Worm (Caenorhabditis elegans) whole organism, L4 larva: ENCODE data around the gene F53F1.4.

Experiments used
- F26F4.8 ChIP-seq: fragments of 200-800 bp; sonication (Bioruptor generic); conservative IDR thresholded peaks from 2 replicates; pipeline ENCODE4 v1.3.6; 2022; ENCODE audit warnings: missing genetic modification characterization, missing compliant biosample characterization
- F37D6.2 ChIP-seq: sonication (generic microtip); optimal IDR thresholded peaks from 2 replicates; lab custom pipeline; 2016; ENCODE audit warnings: mild to moderate bottlenecking, missing genetic modification characterization, missing compliant biosample characterization
- T20F7.1 ChIP-seq: fragments of 200-800 bp; sonication (Bioruptor generic); optimal IDR thresholded peaks from 2 replicates; lab custom pipeline; 2018; ENCODE audit warnings: mild to moderate bottlenecking, missing genetic modification characterization, missing compliant biosample characterization
- Y48G9A.11 ChIP-seq: fragments of 200-800 bp; sonication (Bioruptor generic); IDR thresholded peaks from 2 replicates; pipeline ENCODE4 v1.3.6; 2022; ENCODE audit warnings: missing genetic modification reagents, missing genetic modification characterization, missing compliant biosample characterization
- aha-1 ChIP-seq: fragments of 150-350 bp; peaks from one replicate; lab custom pipeline; 2014; ENCODE audit warnings: missing biosample characterization, missing genetic modification characterization
- aly-2 ChIP-seq: sonication (generic microtip); optimal IDR thresholded peaks from 2 replicates; lab custom pipeline; 2018; ENCODE audit warnings: missing biosample characterization, missing genetic modification characterization
- arid-1 ChIP-seq: fragments of 200-800 bp; sonication (Bioruptor generic); conservative IDR thresholded peaks from 2 replicates; pipeline ENCODE4 v1.3.6; 2022; ENCODE audit warnings: missing genetic modification reagents, missing genetic modification characterization, missing compliant biosample characterization
- ces-1 ChIP-seq: fragments of 150-350 bp; sonication (generic microtip); optimal IDR thresholded peaks from 4 replicates; lab custom pipeline; 2014; ENCODE audit warnings: missing biosample characterization, missing genetic modification reagents, missing genetic modification characterization
- daf-19 ChIP-seq: fragments of 200-800 bp; sonication (Bioruptor generic); conservative IDR thresholded peaks from 2 replicates; pipeline ENCODE4 v1.3.6; 2022; ENCODE audit warnings: missing genetic modification characterization, missing compliant biosample characterization
- dmd-8 ChIP-seq: fragments of 200-800 bp; sonication (Bioruptor generic); IDR thresholded peaks from 2 replicates; pipeline ENCODE4 v1.3.6; 2022; ENCODE audit warnings: missing genetic modification characterization, missing compliant biosample characterization
- dmd-9 ChIP-seq: fragments of 200-800 bp; sonication (Bioruptor generic); IDR thresholded peaks from 2 replicates; pipeline ENCODE4 v1.3.6; 2022; ENCODE audit warnings: missing genetic modification reagents, missing genetic modification characterization, missing compliant biosample characterization
- dve-1 ChIP-seq: sonication (generic microtip); optimal IDR thresholded peaks from 2 replicates; lab custom pipeline; 2017; ENCODE audit warnings: antibody characterized with exemption, mild to moderate bottlenecking, missing genetic modification characterization, missing compliant biosample characterization; ENCODE audit not compliant: insufficient read depth
- fkh-10 ChIP-seq: fragments of 150-350 bp; optimal IDR thresholded peaks from 2 replicates; lab custom pipeline; 2014; ENCODE audit warnings: missing biosample characterization, missing genetic modification reagents, missing genetic modification characterization
- gei-8 ChIP-seq: fragments of 200-800 bp; sonication (Bioruptor generic); optimal IDR thresholded peaks from 2 replicates; lab custom pipeline; 2018; ENCODE audit warnings: mild to moderate bottlenecking, missing genetic modification characterization, missing compliant biosample characterization
- hif-1 ChIP-seq, 2 experiments: sonication (generic microtip); optimal IDR thresholded peaks; 2 replicates each; lab custom pipeline; 2016 to 2017; ENCODE audit warnings: missing compliant biosample characterization in 2 of 2, missing genetic modification characterization in 2 of 2, missing genetic modification reagents in 2 of 2, missing genotype in 2 of 2, mild to moderate bottlenecking in 1 of 2
- hlh-11 ChIP-seq: fragments of 200-800 bp; sonication (Bioruptor generic); optimal IDR thresholded peaks from 2 replicates; lab custom pipeline; 2018; ENCODE audit warnings: mild to moderate bottlenecking, missing genetic modification characterization, missing compliant biosample characterization
- hlh-30 ChIP-seq: sonication (generic microtip); optimal IDR thresholded peaks from 2 replicates; lab custom pipeline; 2017; ENCODE audit warnings: antibody characterized with exemption, mild to moderate bottlenecking, missing genetic modification characterization, missing compliant biosample characterization; ENCODE audit not compliant: insufficient read depth
- hmg-1.1 ChIP-seq: fragments of 200-800 bp; sonication (Bioruptor generic); IDR thresholded peaks from 2 replicates; pipeline ENCODE4 v1.3.6; 2022; ENCODE audit warnings: missing genetic modification reagents, missing genetic modification characterization, missing compliant biosample characterization
- jun-1 ChIP-seq: fragments of 150-350 bp; optimal IDR thresholded peaks from 2 replicates; lab custom pipeline; 2014; ENCODE audit warnings: missing biosample characterization, missing genetic modification reagents, missing genetic modification characterization
- lin-15B ChIP-seq: fragments of 150-350 bp; sonication (generic microtip); optimal IDR thresholded peaks from 3 replicates; lab custom pipeline; 2014; ENCODE audit warnings: missing biosample characterization, missing genetic modification characterization
- lsy-2 ChIP-seq, 2 experiments: fragments of 150-350 bp in 1 of 2; sonication (generic microtip) in 1 of 2; optimal IDR thresholded peaks; 2 replicates each; lab custom pipeline; 2014 to 2017; ENCODE audit warnings: missing biosample characterization in 2 of 2, missing genetic modification characterization in 2 of 2
- madf-9 ChIP-seq: fragments of 200-800 bp; sonication (Bioruptor generic); conservative IDR thresholded peaks from 2 replicates; pipeline ENCODE4 v1.3.6; 2022; ENCODE audit warnings: missing genetic modification reagents, missing genetic modification characterization, missing compliant biosample characterization
- mes-2 ChIP-seq: sonication (generic microtip); optimal IDR thresholded peaks from 2 replicates; lab custom pipeline; 2016; ENCODE audit warnings: missing genotype, mild to moderate bottlenecking, missing genetic modification characterization, missing compliant biosample characterization; ENCODE audit not compliant: poor library complexity, severe bottlenecking
- mxl-2 ChIP-seq: fragments of 200-800 bp; sonication (Bioruptor generic); conservative IDR thresholded peaks from 2 replicates; pipeline ENCODE4 v1.3.6; 2022; ENCODE audit warnings: missing genetic modification reagents, missing genetic modification characterization, missing compliant biosample characterization
- mxl-3 ChIP-seq: fragments of 200-800 bp; sonication (Bioruptor generic); optimal IDR thresholded peaks from 2 replicates; lab custom pipeline; 2018; ENCODE audit warnings: mild to moderate bottlenecking, missing genetic modification characterization, missing compliant biosample characterization
- nhr-10 ChIP-seq: fragments of 150-350 bp; optimal IDR thresholded peaks from 2 replicates; lab custom pipeline; 2014; ENCODE audit warnings: missing biosample characterization, missing genetic modification characterization
- nhr-11 ChIP-seq: fragments of 150-350 bp; optimal IDR thresholded peaks from 2 replicates; lab custom pipeline; 2014; ENCODE audit warnings: missing biosample characterization, missing genetic modification characterization
- nhr-237 ChIP-seq: sonication (generic microtip); optimal IDR thresholded peaks from 2 replicates; lab custom pipeline; 2017; ENCODE audit warnings: missing biosample characterization, missing genetic modification characterization
- nhr-28 ChIP-seq: fragments of 150-350 bp; optimal IDR thresholded peaks from 2 replicates; lab custom pipeline; 2014; ENCODE audit warnings: missing biosample characterization, missing genetic modification characterization
- pha-4 ChIP-seq, 2 experiments: fragments of 150-350 bp in 1 of 2; fragments of 200-800 bp in 1 of 2; sonication (Bioruptor generic) in 1 of 2; IDR thresholded peaks in 1 of 2; optimal IDR thresholded peaks in 1 of 2; 2 replicates each; pipeline versions ENCODE4 v1.3.6 to Lab custom; 2014 to 2022; ENCODE audit warnings: missing genetic modification characterization in 2 of 2, missing genetic modification reagents in 2 of 2, missing biosample characterization in 1 of 2, missing compliant biosample characterization in 1 of 2
- pqm-1 ChIP-seq: sonication (generic microtip); optimal IDR thresholded peaks from 2 replicates; lab custom pipeline; 2017; ENCODE audit warnings: missing biosample characterization, missing genetic modification characterization
- saeg-2 ChIP-seq: fragments of 200-800 bp; sonication (Bioruptor generic); IDR thresholded peaks from 2 replicates; pipeline ENCODE4 v1.3.6; 2022; ENCODE audit warnings: missing genetic modification reagents, missing genetic modification characterization, missing compliant biosample characterization
- snpc-4 ChIP-seq: fragments of 150-350 bp; optimal IDR thresholded peaks from 2 replicates; lab custom pipeline; 2014; ENCODE audit warnings: missing biosample characterization, missing genetic modification characterization
- spr-1 ChIP-seq: sonication (generic microtip); optimal IDR thresholded peaks from 2 replicates; lab custom pipeline; 2016; ENCODE audit warnings: mild to moderate bottlenecking, missing genetic modification characterization, missing compliant biosample characterization
- tag-97 ChIP-seq: fragments of 200-800 bp; sonication (Bioruptor generic); IDR thresholded peaks from 2 replicates; pipeline ENCODE4 v1.3.6; 2022; ENCODE audit warnings: missing genetic modification characterization, missing compliant biosample characterization
- tra-1 ChIP-seq: fragments of 200-800 bp; sonication (Bioruptor generic); IDR thresholded peaks from 2 replicates; pipeline ENCODE4 v1.3.6; 2022; ENCODE audit warnings: missing genetic modification reagents, missing genetic modification characterization, missing compliant biosample characterization
- unc-62 ChIP-seq, 3 experiments: fragments of 150-350 bp in 1 of 3; sonication (generic microtip); optimal IDR thresholded peaks in 2 of 3; peaks in 1 of 3; 1 replicate in 1 of 3; 2 replicates in 2 of 3; lab custom pipeline; 2014 to 2017; ENCODE audit warnings: missing biosample characterization in 3 of 3, missing genetic modification characterization in 3 of 3, missing genetic modification reagents in 3 of 3, missing genotype in 1 of 3
- zfp-3 ChIP-seq: fragments of 200-800 bp; sonication (Bioruptor generic); conservative IDR thresholded peaks from 2 replicates; pipeline ENCODE4 v1.3.6; 2022; ENCODE audit warnings: missing genetic modification reagents, missing genetic modification characterization, missing compliant biosample characterization
- zip-11 ChIP-seq: fragments of 200-800 bp; sonication (Bioruptor generic); IDR thresholded peaks from 2 replicates; pipeline ENCODE4 v1.3.6; 2022; ENCODE audit warnings: missing genetic modification characterization, missing compliant biosample characterization
- ztf-7 ChIP-seq: fragments of 150-350 bp; optimal IDR thresholded peaks from 2 replicates; lab custom pipeline; 2014; ENCODE audit warnings: missing biosample characterization, missing genetic modification characterization

The F53F1.4 gene

ce11 chrV:13401669-13402068 lies 9.2 kb upstream of the F53F1.4 start:
- no peak for TF ChIP-seq arid-1 (GFP tag; lab: Robert Waterston, UW)
- TF ChIP-seq mes-2 (tag; lab: Kevin White, UChicago), result no peak
- TF ChIP-seq saeg-2, result no peak
- no peak for TF ChIP-seq Y48G9A.11 (GFP tag; lab: Robert Waterston, UW)
- TF ChIP-seq tag-97 (GFP tag; lab: Robert Waterston, UW), result no peak
- no peak for TF ChIP-seq hif-1 (tag; optimal IDR thresholded peaks at IDR 0.05; lab: Kevin White, UChicago)
- no peak for TF ChIP-seq dmd-8
- no peak for TF ChIP-seq tra-1 (GFP tag; lab: Robert Waterston, UW)
- TF ChIP-seq zip-11 (GFP tag; lab: Robert Waterston, UW), result no peak
- no peak for TF ChIP-seq hmg-1.1 (GFP tag; lab: Robert Waterston, UW)
- TF ChIP-seq F37D6.2 (tag; lab: Kevin White, UChicago), result no peak
- TF ChIP-seq, all 104 proteins: peak for 0

- TF ChIP-seq hlh-30 (tag; lab: Kevin White, UChicago) (peak; percentile 72), madf-9 (no peak), arid-1 (GFP tag; lab: Robert Waterston, UW) (no peak), spr-1 (no peak), unc-62 (GFP tag; optimal IDR thresholded peaks at IDR 0.05 in 1 of 2; lab: Kevin White, UChicago) (peak in 1 of 2 experiments; percentile 95), unc-62 (tag; optimal IDR thresholded peaks at IDR 0.05; lab: Kevin White, UChicago) (no peak), nhr-11 (tag; lab: Kevin White, UChicago) (peak; percentile 57), nhr-237 (no peak), nhr-28 (peak; percentile 69), mxl-3 (GFP tag; lab: Kevin White, UChicago) (no peak), hlh-11 (tag; lab: Kevin White, UChicago) (peak; percentile 57)
Observed at ce11 chrV:13402524-13402923, 8.4 kb upstream of the F53F1.4 start.

- TF ChIP-seq ztf-7 (tag; lab: Kevin White, UChicago), result no peak
- no peak for TF ChIP-seq dmd-9 (GFP tag; lab: Robert Waterston, UW)
- TF ChIP-seq lsy-2 (tag; optimal IDR thresholded peaks at IDR 0.05; lab: Kevin White, UChicago), result peak in 1 of 2 experiments; percentile 15
- no peak for TF ChIP-seq nhr-10
- TF ChIP-seq snpc-4 (tag; lab: Kevin White, UChicago), result no peak
- peak; percentile 74 for TF ChIP-seq T20F7.1 (GFP tag; lab: Kevin White, UChicago)
- TF ChIP-seq Y48G9A.11 (GFP tag; lab: Robert Waterston, UW), result peak; percentile 94
- TF ChIP-seq, all 104 proteins: peak for 3
Observed at ce11 chrV:13406032-13406431, 4.8 kb upstream of the F53F1.4 start, which contains the start of gene cutl-1. Gene cutl-1, minus strand, starts transcription at chrV:13406114.

ce11 chrV:13406511-13406910 lies 4.4 kb upstream of the F53F1.4 start, which contains the start of gene F53F1.2:
Gene F53F1.2, plus strand, starts transcription at chrV:13406816.
- TF ChIP-seq nhr-28 (peak; percentile 11), hif-1 (tag; optimal IDR thresholded peaks at IDR 0.05; lab: Kevin White, UChicago) (no peak), aha-1 (tag; lab: Kevin White, UChicago) (peak; percentile 91)

ce11 chrV:13407913-13408312 lies 3.0 kb upstream of the F53F1.4 start, which contains the start of gene F53F1.3:
Gene F53F1.3, plus strand, starts transcription at chrV:13408242.
- no peak for TF ChIP-seq lin-15B
- TF ChIP-seq fkh-10, result no peak
- TF ChIP-seq ces-1 (GFP tag; lab: Kevin White, UChicago), result no peak
- TF ChIP-seq hlh-11 (tag; lab: Kevin White, UChicago), result peak; percentile 25
- no peak for TF ChIP-seq mxl-2 (GFP tag; lab: Robert Waterston, UW)
- peak; percentile 22 for TF ChIP-seq T20F7.1 (GFP tag; lab: Kevin White, UChicago)
- TF ChIP-seq aly-2 (tag; lab: Kevin White, UChicago), result no peak
- no peak for TF ChIP-seq F26F4.8 (GFP tag; lab: Robert Waterston, UW)
- no peak for TF ChIP-seq jun-1
- TF ChIP-seq tra-1 (GFP tag; lab: Robert Waterston, UW), result no peak
- TF ChIP-seq dve-1 (tag; lab: Kevin White, UChicago), result peak; percentile 7
- TF ChIP-seq gei-8, result no peak
- TF ChIP-seq zfp-3 (GFP tag; lab: Robert Waterston, UW), result no peak
- no peak for TF ChIP-seq daf-19 (GFP tag; lab: Robert Waterston, UW)
- peak; percentile 41 for TF ChIP-seq pqm-1 (tag; lab: Kevin White, UChicago)
- TF ChIP-seq pha-4 (GFP tag; IDR thresholded peaks at IDR 0.05; lab: Robert Waterston, UW), result no peak
- TF ChIP-seq pha-4 (tag; optimal IDR thresholded peaks at IDR 0.05; lab: Kevin White, UChicago), result no peak
- TF ChIP-seq hlh-30 (tag; lab: Kevin White, UChicago), result peak; percentile 21
